Worm (Caenorhabditis elegans) whole organism, young adult: ENCODE data around the gene C15C8.5.

Experiments used
- F23B12.7 ChIP-seq: sonication (generic microtip); optimal IDR thresholded peaks from 2 replicates; lab custom pipeline; 2017; ENCODE audit warnings: missing genetic modification characterization, mild to moderate bottlenecking, missing compliant biosample characterization, antibody characterized with exemption, moderate library complexity; ENCODE audit not compliant: insufficient read depth
- aptf-2 ChIP-seq: fragments of 200-800 bp; sonication (Bioruptor generic); conservative IDR thresholded peaks from 2 replicates; pipeline ENCODE4 v1.3.6; 2022; ENCODE audit warnings: missing genetic modification reagents, missing genetic modification characterization, missing compliant biosample characterization
- aptf-3 ChIP-seq: fragments of 200-800 bp; sonication (Bioruptor generic); IDR thresholded peaks from 2 replicates; pipeline ENCODE4 v1.3.6; 2022; ENCODE audit warnings: missing genetic modification characterization, missing compliant biosample characterization
- ceh-40 ChIP-seq: fragments of 200-800 bp; sonication (Bioruptor generic); IDR thresholded peaks from 2 replicates; pipeline ENCODE4 v1.3.6; 2022; ENCODE audit warnings: missing genetic modification characterization, missing compliant biosample characterization
- dpl-1 ChIP-seq: fragments of 150-350 bp; optimal IDR thresholded peaks from 2 replicates; lab custom pipeline; 2014; ENCODE audit warnings: missing biosample characterization, missing genetic modification reagents, missing genetic modification characterization
- hlh-12 ChIP-seq: sonication (generic microtip); optimal IDR thresholded peaks from 2 replicates; lab custom pipeline; 2016; ENCODE audit warnings: missing genetic modification characterization, missing compliant biosample characterization
- lin-26 ChIP-seq: fragments of 200-800 bp; sonication (Bioruptor generic); IDR thresholded peaks from 2 replicates; pipeline ENCODE4 v1.3.6; 2022; ENCODE audit warnings: missing genetic modification reagents, missing genetic modification characterization, missing compliant biosample characterization
- rec-8 ChIP-seq, 2 experiments: sonication (generic microtip); optimal IDR thresholded peaks; 2 replicates each; lab custom pipeline; 2016; ENCODE audit warnings: mild to moderate bottlenecking in 2 of 2, missing genetic modification characterization in 2 of 2, missing genetic modification reagents in 2 of 2, missing genotype in 2 of 2, missing biosample characterization in 1 of 2, missing compliant biosample characterization in 1 of 2, moderate library complexity in 1 of 2

DNA sequence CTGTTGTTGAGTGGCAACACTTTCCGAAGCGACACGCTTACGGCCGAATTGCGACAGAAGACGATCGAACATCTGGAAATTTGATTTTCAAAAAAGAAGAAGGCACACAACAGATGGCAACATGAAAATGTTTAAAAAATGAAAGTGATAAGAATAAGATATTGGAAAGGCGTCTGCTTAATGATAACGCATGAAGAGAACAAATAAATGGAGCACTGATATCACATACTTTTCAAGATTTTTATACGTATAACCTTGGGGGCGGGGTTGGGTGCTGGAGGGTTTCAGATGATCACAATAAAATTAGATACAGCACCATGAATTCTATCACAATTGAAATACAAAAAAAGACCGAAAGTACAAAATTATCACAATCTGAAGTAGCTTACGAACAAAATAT lies 2.8 kb upstream of the C15C8.5 start, which contains the start of gene C15C8.7:
- TF ChIP-seq lin-26: no peak
- no peak for TF ChIP-seq ceh-40
- TF ChIP-seq F23B12.7: no peak
- no peak for TF ChIP-seq rec-8 (tag; optimal IDR thresholded peaks at IDR 0.05; lab: Kevin White, UChicago)
- TF ChIP-seq aptf-3 (GFP tag; lab: Robert Waterston, UW): no peak
- no peak for TF ChIP-seq dpl-1
- TF ChIP-seq aptf-2: no peak
- no peak for TF ChIP-seq hlh-12 (tag; lab: Kevin White, UChicago)
